Fruit fly (Drosophila melanogaster) whole organism, embryonic: ENCODE data around the gene Sox100B.

Experiments used
- CG9437 ChIP-seq: fragments of 200-800 bp; sonication (Bioruptor generic); optimal IDR thresholded peaks from 2 replicates; lab custom pipeline; 2018; ENCODE audit warnings: missing biosample characterization, mild to moderate bottlenecking, missing genetic modification characterization
- grau ChIP-seq: fragments of 200-800 bp; optimal IDR thresholded peaks from 3 replicates; lab custom pipeline; 2019; ENCODE audit warnings: missing biosample characterization, mild to moderate bottlenecking, missing genetic modification characterization, moderate library complexity

- TF ChIP-seq grau (tag; lab: Kevin White, UChicago): no peak
- TF ChIP-seq CG9437 (GFP tag; lab: Kevin White, UChicago): no peak
Measured at dm6 chr3R:31053784-31054221, 11.2 kb upstream of the Sox100B start, which contains the start of gene Chchd3.
